Fruit fly (Drosophila melanogaster) S2 (cell line): ENCODE measurements around the gene beta'COP.

Experiments used
- CG8478 ChIP-seq: fragments of >200 bp; optimal IDR thresholded peaks from 2 replicates; lab custom pipeline; 2018
- CTCF ChIP-seq, 2 experiments: fragments of >200 bp; optimal IDR thresholded peaks; 2 replicates each; lab custom pipeline; 2018

Gene beta'COP

dm6 chr2L:13378488-13378964, at the start of gene beta'COP, which contains the start of gene CG9302:
Gene beta'COP (plus strand): TSS chr2L:13378902.
Gene CG9302 (minus strand): TSS chr2L:13378538.
- no peak for TF ChIP-seq CTCF (optimal IDR thresholded peaks at IDR 0.05; lab: Kevin White, UChicago)
- no peak for TF ChIP-seq CG8478 (lab: Kevin White, UChicago)

- TF ChIP-seq CG8478 (lab: Kevin White, UChicago) = no peak
- no peak for TF ChIP-seq CTCF (optimal IDR thresholded peaks at IDR 0.05; lab: Kevin White, UChicago)
Measured at dm6 chr2L:13331021-13331420, 47.7 kb upstream of the beta'COP start, which contains the start of gene hbt. Gene hbt (minus strand): TSS chr2L:13331121.

DNA sequence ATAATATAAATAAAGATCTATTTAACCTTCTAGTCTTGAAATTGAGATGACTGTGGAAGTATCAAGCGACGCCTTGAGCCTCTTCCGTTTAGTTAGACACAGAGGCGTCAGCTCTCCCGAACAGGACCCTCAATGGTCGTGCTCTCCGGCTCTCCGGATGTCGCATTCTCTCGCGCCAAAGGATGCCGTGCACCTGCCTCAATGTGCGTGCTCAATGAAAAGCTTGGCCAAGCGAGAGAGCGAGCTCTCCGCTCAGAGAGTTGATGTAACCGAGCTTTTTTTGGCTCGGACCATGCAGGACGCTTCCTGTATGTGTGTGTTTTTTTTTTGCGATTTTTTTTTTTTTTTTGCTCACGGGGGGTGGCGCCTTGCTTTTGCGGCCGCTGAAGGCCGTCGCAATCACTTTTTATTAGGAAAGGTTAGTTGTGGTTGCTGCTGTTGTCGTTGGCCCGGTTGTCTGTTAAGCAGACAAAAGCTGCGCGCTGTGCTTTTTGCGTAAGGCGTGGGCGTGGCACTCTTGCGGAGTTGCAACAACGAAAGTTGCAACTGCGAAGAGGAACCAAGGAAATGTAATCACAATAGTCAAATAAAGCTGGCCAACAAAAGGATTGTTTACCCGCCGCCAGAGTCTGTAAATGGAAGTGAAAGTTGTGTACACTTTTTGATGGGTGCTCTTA, 46.7 kb upstream of the beta'COP start:
- TF ChIP-seq CG8478 (lab: Kevin White, UChicago) (no peak), CTCF (optimal IDR thresholded peaks at IDR 0.05; lab: Kevin White, UChicago) (no peak)

dm6 chr2L:13332736-13333135, 46.0 kb upstream of the beta'COP start:
- TF ChIP-seq CG8478 (lab: Kevin White, UChicago) (no peak), CTCF (optimal IDR thresholded peaks at IDR 0.05; lab: Kevin White, UChicago) (no peak)

DNA sequence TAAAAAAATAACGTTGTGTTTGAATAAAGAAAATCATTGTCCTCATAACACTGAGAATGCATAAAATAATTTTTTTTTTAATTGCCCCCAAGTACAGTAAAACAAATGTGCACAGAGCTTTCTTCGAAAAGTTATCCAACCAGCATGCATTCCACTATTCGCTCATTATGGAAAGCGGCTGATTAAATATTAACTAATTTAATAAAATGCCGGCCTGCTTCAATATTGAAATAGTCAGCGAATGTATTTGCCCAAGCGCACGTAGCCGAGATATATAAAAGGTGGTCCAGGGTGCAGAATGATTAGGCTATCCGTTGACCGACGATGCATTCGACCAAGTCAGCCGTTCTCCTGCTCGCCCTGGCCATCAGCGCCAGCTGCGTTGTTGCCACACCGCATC, 31.2 kb upstream of the beta'COP start, which contains the start of gene CG16826:
CG16826 (plus strand) TSS at position 301 of the 400 bp plus-strand sequence.
- TF ChIP-seq CG8478 (lab: Kevin White, UChicago) = no peak
- TF ChIP-seq CTCF (optimal IDR thresholded peaks at IDR 0.05; lab: Kevin White, UChicago) = no peak

dm6 chr2L:13349237-13349902, 29.3 kb upstream of the beta'COP start:
- TF ChIP-seq CTCF (optimal IDR thresholded peaks at IDR 0.05; lab: Kevin White, UChicago) (no peak), CG8478 (lab: Kevin White, UChicago) (no peak)

DNA sequence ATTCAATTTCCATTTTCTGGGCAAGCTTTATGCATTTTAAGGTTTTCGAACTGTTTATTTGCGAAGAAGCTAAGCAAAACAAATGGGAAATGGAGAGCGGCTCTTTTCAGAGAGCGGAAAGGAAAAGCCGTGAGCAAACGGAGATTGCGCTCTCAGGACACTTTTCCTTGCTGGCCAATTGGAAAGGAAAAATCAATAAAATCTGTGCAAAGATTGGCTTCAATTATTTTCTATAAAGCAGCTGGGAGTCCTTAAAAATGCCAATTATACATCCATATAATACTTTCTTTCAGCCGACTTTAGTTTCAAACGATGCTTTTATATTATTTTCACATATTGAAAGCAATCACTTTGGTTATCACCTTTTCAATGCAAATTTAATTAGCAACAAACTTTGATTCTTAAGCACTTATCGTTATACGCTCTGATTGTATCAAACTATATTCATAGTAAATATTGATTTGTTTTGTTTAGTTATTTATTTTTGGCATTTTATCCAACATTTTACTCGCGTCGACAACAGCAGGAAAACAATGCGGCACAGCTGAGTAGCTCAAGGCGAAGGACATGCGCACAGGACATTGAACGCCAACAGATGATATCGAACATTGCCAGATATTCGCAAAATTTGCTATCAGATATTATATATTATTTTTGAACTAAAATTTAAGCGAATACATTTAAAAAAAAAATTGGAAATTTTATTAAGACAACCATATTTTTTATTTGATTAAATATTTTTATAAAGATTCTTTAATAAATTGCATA, 23.9 kb upstream of the beta'COP start, which contains the start of gene CG9395:
CG9395 (minus strand) TSS at position 494 of the 768 bp plus-strand sequence.
- TF ChIP-seq CTCF (optimal IDR thresholded peaks at IDR 0.05; lab: Kevin White, UChicago) = no peak
- no peak for TF ChIP-seq CG8478 (lab: Kevin White, UChicago)

dm6 chr2L:13361465-13361864, 17.2 kb upstream of the beta'COP start, which contains the start of gene CG9377:
Gene CG9377 (minus strand): TSS chr2L:13361565.
- TF ChIP-seq CG8478 (lab: Kevin White, UChicago) = no peak
- TF ChIP-seq CTCF (optimal IDR thresholded peaks at IDR 0.05; lab: Kevin White, UChicago) = no peak

DNA sequence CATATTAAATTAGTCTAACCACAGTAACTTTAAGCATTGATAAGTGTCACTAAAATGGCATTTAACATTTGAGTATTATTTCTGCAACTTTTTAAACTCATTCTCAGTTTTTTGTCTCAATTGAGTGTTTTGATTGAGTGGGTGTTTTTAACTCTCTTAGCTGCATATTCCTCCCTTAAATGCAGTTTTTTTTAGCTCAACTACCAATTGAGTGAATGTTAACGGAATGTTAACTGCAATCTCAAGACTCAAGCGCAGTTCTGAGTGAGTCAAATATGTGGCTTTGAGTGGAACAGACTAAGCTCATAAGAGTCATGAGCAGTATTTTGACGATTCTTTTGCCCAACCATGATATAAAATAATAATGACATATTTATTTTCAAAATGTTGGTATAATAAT, 15.7 kb upstream of the beta'COP start:
- TF ChIP-seq CTCF (optimal IDR thresholded peaks at IDR 0.05; lab: Kevin White, UChicago) = no peak
- TF ChIP-seq CG8478 (lab: Kevin White, UChicago) = no peak

DNA sequence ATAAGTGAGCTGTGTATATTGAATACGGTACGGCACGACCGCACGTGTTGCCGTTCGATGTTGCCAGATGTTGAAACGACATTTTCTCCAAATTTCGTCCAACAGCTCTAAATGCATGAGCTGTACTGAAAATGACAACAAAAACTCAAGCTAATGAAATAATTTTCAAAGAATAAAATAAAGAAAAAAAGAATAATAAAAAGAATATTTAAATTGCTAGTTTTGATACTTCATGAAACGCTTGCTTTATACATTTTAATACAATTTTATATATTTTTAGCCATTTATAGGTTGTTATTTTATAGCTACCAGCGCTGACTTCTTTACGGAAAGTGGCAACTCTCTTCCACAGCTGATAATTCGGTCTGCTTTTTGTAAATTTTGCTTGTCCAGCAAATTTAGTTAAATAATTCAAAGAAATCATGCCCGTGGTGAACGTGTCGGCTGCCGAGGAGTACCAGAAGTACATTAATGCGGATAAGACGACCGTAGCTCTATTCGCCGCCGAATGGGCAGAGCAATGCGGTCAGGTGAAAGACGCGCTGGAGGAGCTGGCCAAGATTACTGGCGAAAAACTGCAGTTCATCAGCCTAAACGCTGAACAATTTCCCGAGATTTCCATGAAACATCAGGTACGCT, 12.5 kb upstream of the beta'COP start, which contains the start of the genes Nnp-1 and Grx3:
Nnp-1 (minus strand) TSS at position 81 of the 639 bp plus-strand sequence.
Grx3 (plus strand) TSS at position 339 of the 639 bp plus-strand sequence.
- TF ChIP-seq CG8478 (lab: Kevin White, UChicago) (no peak), CTCF (optimal IDR thresholded peaks at IDR 0.05; lab: Kevin White, UChicago) (no peak)

- TF ChIP-seq CG8478 (lab: Kevin White, UChicago) (no peak), CTCF (optimal IDR thresholded peaks at IDR 0.05; lab: Kevin White, UChicago) (no peak)
Measured at dm6 chr2L:13367378-13367777, 11.3 kb upstream of the beta'COP start, which contains the start of gene Tap42. Gene Tap42 (plus strand): TSS chr2L:13367617.

DNA sequence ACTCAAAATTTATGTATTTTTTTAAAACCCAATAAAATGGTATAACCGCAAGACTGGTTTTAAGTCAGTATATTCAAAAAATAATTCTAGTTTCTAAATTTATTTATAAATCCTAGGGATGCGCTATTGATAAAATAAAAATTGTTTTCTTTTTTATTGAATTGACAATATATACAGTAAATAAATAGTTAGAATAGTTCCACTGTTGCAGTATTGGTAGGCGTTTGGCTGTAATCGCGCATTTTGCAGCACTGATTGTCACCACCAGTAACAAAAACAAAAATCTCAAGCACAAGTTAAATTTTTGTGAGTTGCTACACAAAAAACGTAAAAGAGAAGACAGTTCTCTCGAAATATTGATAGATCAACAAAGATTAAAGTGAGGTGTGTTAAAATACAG, 9.8 kb upstream of the beta'COP start, which contains the start of gene CG31855:
CG31855 (plus strand) TSS at position 265 of the 400 bp plus-strand sequence.
- TF ChIP-seq CG8478 (lab: Kevin White, UChicago) (no peak), CTCF (optimal IDR thresholded peaks at IDR 0.05; lab: Kevin White, UChicago) (no peak)

DNA sequence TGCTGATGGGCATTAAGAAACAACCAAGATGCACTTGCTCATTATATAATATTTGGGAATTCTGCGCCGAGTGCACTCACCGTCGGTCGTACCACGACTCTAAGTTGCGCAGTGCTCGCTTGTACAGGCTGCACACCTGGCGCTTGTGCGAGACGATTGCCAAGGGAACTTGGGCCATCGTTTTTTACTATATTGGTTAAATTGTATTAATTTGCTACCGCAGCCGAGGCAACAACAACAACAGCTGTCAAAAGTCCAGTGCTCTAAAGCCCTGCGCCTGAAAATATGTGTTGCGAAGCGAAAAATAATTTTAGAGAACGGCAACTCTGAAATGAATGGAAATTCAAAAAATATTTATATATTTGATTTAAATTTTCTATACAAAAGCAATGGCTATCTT, 7.9 kb upstream of the beta'COP start, which contains the start of gene ND-B22:
ND-B22 (minus strand) TSS at position 349 of the 400 bp plus-strand sequence.
- no peak for TF ChIP-seq CG8478 (lab: Kevin White, UChicago)
- TF ChIP-seq CTCF (optimal IDR thresholded peaks at IDR 0.05; lab: Kevin White, UChicago) = no peak
